Worm (Caenorhabditis elegans) whole organism, L3 larva: ENCODE measurements around the gene F46F2.3.

Experiments
- ceh-16 ChIP-seq: sonication (generic microtip); optimal IDR thresholded peaks from 2 replicates; lab custom pipeline; 2017; ENCODE audit warnings: missing biosample characterization, missing genetic modification characterization
- elt-1 ChIP-seq: fragments of 150-350 bp; optimal IDR thresholded peaks from 2 replicates; lab custom pipeline; 2014; ENCODE audit warnings: missing biosample characterization, missing genetic modification characterization
- elt-2 ChIP-seq: sonication (generic microtip); optimal IDR thresholded peaks from 2 replicates; lab custom pipeline; 2016; ENCODE audit warnings: missing genetic modification reagents, mild to moderate bottlenecking, missing genetic modification characterization, missing compliant biosample characterization
- fos-1 ChIP-seq: fragments of 150-350 bp; optimal IDR thresholded peaks from 2 replicates; lab custom pipeline; 2014; ENCODE audit warnings: missing biosample characterization, missing genetic modification characterization
- nfya-1 ChIP-seq: sonication (generic microtip); optimal IDR thresholded peaks from 2 replicates; lab custom pipeline; 2017; ENCODE audit warnings: missing genetic modification characterization, mild to moderate bottlenecking, missing compliant biosample characterization, antibody characterized with exemption, moderate library complexity; ENCODE audit not compliant: insufficient read depth
- nhr-25 ChIP-seq: sonication (generic microtip); optimal IDR thresholded peaks from 2 replicates; lab custom pipeline; 2017; ENCODE audit warnings: missing biosample characterization, missing genetic modification characterization
- nhr-28 ChIP-seq: fragments of 150-350 bp; optimal IDR thresholded peaks from 2 replicates; lab custom pipeline; 2014; ENCODE audit warnings: missing biosample characterization, missing genetic modification characterization
- nhr-76 ChIP-seq: fragments of 150-350 bp; sonication (generic microtip); optimal IDR thresholded peaks from 5 replicates; lab custom pipeline; 2014; ENCODE audit warnings: missing biosample characterization, missing genetic modification characterization
- snpc-4 ChIP-seq: fragments of 150-350 bp; optimal IDR thresholded peaks from 2 replicates; lab custom pipeline; 2014; ENCODE audit warnings: missing biosample characterization, missing genetic modification characterization
- unc-39 ChIP-seq: sonication (generic microtip); optimal IDR thresholded peaks from 4 replicates; lab custom pipeline; 2017; ENCODE audit warnings: missing biosample characterization, missing genetic modification characterization
- unc-62 ChIP-seq: fragments of 150-350 bp; sonication (generic microtip); optimal IDR thresholded peaks from 4 replicates; lab custom pipeline; 2014; ENCODE audit warnings: missing biosample characterization, missing genetic modification reagents, missing genetic modification characterization
- ztf-11 ChIP-seq: fragments of 150-350 bp; optimal IDR thresholded peaks from 2 replicates; lab custom pipeline; 2014; ENCODE audit warnings: missing biosample characterization, missing genetic modification characterization

DNA sequence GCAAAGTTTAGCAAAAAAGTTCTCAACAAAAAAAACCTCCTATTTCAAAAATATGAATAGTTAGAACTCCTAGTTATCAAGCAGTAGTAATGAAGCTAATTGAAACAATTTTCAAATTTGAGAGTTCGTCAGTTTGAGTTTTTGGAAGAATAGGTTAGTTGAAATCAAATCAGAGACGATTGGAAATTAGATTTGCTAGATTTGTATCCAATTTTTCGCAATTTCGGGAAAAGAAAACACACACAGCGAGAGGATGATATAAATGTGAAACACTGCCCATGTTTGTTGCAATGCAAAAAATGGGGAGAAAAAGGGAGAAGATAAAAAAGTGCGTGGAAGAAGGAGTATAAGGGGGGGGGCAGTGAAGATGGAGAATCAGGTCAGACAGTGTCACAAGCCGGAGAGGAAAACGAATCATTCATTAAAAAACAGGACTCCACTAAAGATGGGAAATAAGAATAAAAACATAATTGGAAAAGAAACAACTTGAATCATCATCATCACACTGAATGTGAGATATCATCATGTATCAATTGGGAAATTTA is 34.8 kb downstream of the F46F2.3 start:
- TF ChIP-seq unc-39 (tag; lab: Kevin White, UChicago) (no peak), snpc-4 (tag; lab: Kevin White, UChicago) (no peak), unc-62 (GFP tag; lab: Kevin White, UChicago) (no peak), ceh-16 (tag; lab: Kevin White, UChicago) (no peak), elt-2 (tag; lab: Kevin White, UChicago) (no peak), nhr-76 (tag; lab: Kevin White, UChicago) (no peak), ztf-11 (tag; lab: Kevin White, UChicago) (no peak), nfya-1 (tag; lab: Kevin White, UChicago) (no peak), nhr-28 (tag; lab: Kevin White, UChicago) (no peak), nhr-25 (tag; lab: Kevin White, UChicago) (no peak), elt-1 (tag; lab: Kevin White, UChicago) (no peak), fos-1 (tag; lab: Kevin White, UChicago) (no peak)
